Worm (Caenorhabditis elegans): Measurements from ENCODE around the gene C02E7.10.

C02E7.10 gene

DNA sequence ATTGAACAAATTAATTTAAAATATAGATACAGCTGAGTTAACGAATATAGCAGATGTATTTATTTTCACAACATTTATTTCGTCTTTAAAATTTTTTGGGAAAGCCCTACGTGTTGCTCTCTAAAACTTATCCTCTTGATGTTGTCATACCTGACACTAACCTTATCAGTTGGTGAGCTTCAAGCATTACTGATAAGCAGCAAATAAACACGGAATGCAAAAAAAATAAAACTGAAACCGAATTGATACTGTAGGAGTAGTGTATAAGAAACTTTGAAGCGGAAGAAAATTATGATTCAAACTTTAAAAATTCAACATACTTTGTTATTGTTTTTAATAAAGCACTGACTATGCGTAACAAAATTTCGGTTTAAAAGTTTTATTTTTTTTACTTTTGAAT is 2.3 kb upstream of the C02E7.10 start:
- TF ChIP-seq nhr-2 (tag; optimal IDR thresholded peaks at IDR 0.05) (no peak), unc-39 (tag; optimal IDR thresholded peaks at IDR 0.05) (no peak), nhr-28 (tag; optimal IDR thresholded peaks at IDR 0.05) (no peak), pha-4 (tag; optimal IDR thresholded peaks at IDR 0.05) (no peak), snpc-4 (tag; optimal IDR thresholded peaks at IDR 0.05) (no peak), lin-13 (tag; optimal IDR thresholded peaks at IDR 0.05) (no peak), ham-2 (GFP tag; optimal IDR thresholded peaks at IDR 0.05) (no peak), mls-2 (tag; optimal IDR thresholded peaks at IDR 0.05) (no peak), zip-8 (tag; optimal IDR thresholded peaks at IDR 0.05) (no peak), lin-32 (GFP tag; optimal IDR thresholded peaks at IDR 0.05) (no peak)

DNA sequence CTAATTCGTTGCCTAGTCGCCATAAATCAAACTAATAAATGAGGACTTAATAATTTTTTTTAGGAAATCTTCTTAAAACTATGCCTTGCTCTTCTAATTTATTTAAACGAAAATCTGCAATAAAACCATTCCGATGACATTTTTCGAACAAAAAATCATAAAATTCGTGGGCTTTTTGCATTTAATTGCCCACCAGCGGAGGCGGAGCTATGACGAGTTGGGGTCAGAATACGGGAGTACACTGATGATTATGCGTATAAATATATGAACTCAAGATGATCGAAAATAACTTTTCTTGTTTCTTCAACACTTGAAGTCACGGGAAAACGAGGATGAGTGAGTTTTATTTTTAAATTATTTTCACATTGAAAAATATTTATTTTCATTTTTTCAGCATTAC is 1.6 kb upstream of the C02E7.10 start, which contains the start of gene catp-2:
Gene catp-2, plus strand, starts transcription at position 301 of the 400 bp plus-strand sequence.
- TF ChIP-seq drap-1 (GFP tag; optimal IDR thresholded peaks at IDR 0.05) (no peak), zip-8 (tag; optimal IDR thresholded peaks at IDR 0.05) (no peak), blmp-1 (tag; optimal IDR thresholded peaks at IDR 0.05) (no peak), tbx-8 (GFP tag; optimal IDR thresholded peaks at IDR 0.05) (no peak)

ce11 chrV:4933268-4933667 is 423 bp upstream of the C02E7.10 start:
- no peak for TF ChIP-seq lin-13 (tag; optimal IDR thresholded peaks at IDR 0.05)
- TF ChIP-seq lin-32 (GFP tag; optimal IDR thresholded peaks at IDR 0.05) = no peak
- TF ChIP-seq mep-1 (tag; optimal IDR thresholded peaks at IDR 0.05) = no peak
- no peak for TF ChIP-seq pha-4 (tag; optimal IDR thresholded peaks at IDR 0.05)
- TF ChIP-seq unc-120 (tag; optimal IDR thresholded peaks at IDR 0.05; ENCODE audit: poor library complexity, severe bottlenecking) = no peak
- no peak for TF ChIP-seq lsy-2 (tag; optimal IDR thresholded peaks at IDR 0.05)
- no peak for TF ChIP-seq cnd-1 (tag; optimal IDR thresholded peaks at IDR 0.05)
- TF ChIP-seq flh-1 (GFP tag; optimal IDR thresholded peaks at IDR 0.05) = no peak
- no peak for TF ChIP-seq drap-1 (GFP tag; optimal IDR thresholded peaks at IDR 0.05)
- no peak for TF ChIP-seq snpc-4 (tag; optimal IDR thresholded peaks at IDR 0.05)
- TF ChIP-seq mls-2 (tag; optimal IDR thresholded peaks at IDR 0.05) = no peak
- no peak for TF ChIP-seq nhr-76 (tag; optimal IDR thresholded peaks at IDR 0.05)
- no peak for TF ChIP-seq zip-8 (tag; optimal IDR thresholded peaks at IDR 0.05)
- TF ChIP-seq ceh-83 (GFP tag; optimal IDR thresholded peaks at IDR 0.05) = no peak
- TF ChIP-seq ztf-11 (tag; optimal IDR thresholded peaks at IDR 0.05) = no peak
- TF ChIP-seq ham-2 (GFP tag; optimal IDR thresholded peaks at IDR 0.05) = no peak
- no peak for TF ChIP-seq nhr-237 (tag; optimal IDR thresholded peaks at IDR 0.05)
- TF ChIP-seq sptf-1 (tag; optimal IDR thresholded peaks at IDR 0.05) = no peak
- no peak for TF ChIP-seq mab-5 (tag; optimal IDR thresholded peaks at IDR 0.05)

ce11 chrV:4929842-4930241 is 3.0 kb downstream of the C02E7.10 start, which contains the start of gene str-205:
Gene str-205 (minus strand): TSS chrV:4929942.
- TF ChIP-seq nhr-237 (tag; optimal IDR thresholded peaks at IDR 0.05) (no peak), ces-1 (GFP tag; optimal IDR thresholded peaks at IDR 0.05) (no peak), mls-2 (tag; optimal IDR thresholded peaks at IDR 0.05) (no peak), ceh-83 (GFP tag; optimal IDR thresholded peaks at IDR 0.05) (no peak), snpc-4 (tag; optimal IDR thresholded peaks at IDR 0.05) (no peak), nhr-2 (tag; optimal IDR thresholded peaks at IDR 0.05) (no peak), ceh-43 (GFP tag; optimal IDR thresholded peaks at IDR 0.05) (no peak), unc-39 (tag; optimal IDR thresholded peaks at IDR 0.05) (no peak), sptf-1 (tag; optimal IDR thresholded peaks at IDR 0.05) (no peak), flh-1 (GFP tag; optimal IDR thresholded peaks at IDR 0.05) (no peak)

DNA sequence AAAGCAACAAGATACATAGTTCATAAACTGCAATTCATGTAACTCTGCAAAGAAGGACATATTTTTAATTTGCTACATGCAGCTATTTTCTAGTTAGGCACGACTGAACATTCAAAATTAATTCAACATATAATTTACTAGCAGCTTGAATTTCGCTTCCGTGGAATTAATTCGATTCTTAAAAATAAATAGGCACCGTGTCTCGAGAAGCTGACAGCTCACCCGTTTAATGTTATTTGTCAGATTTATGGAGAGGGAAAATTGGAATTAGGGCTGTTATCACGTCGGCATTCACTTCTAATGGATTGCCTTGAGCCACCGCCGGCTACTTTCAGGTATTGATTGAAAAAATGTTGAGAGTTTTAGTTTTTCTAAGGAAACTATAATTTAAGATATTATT is 6.5 kb downstream of the C02E7.10 start, which contains the start of gene srh-21:
Gene srh-21, plus strand, starts transcription at position 301 of the 400 bp plus-strand sequence.
- TF ChIP-seq nhr-12 (tag; optimal IDR thresholded peaks at IDR 0.05) (no peak), nhr-28 (tag; optimal IDR thresholded peaks at IDR 0.05) (no peak), unc-120 (tag; optimal IDR thresholded peaks at IDR 0.05; ENCODE audit: poor library complexity, severe bottlenecking) (no peak), zip-8 (tag; optimal IDR thresholded peaks at IDR 0.05) (no peak), lsy-2 (tag; optimal IDR thresholded peaks at IDR 0.05) (no peak), blmp-1 (tag; optimal IDR thresholded peaks at IDR 0.05) (no peak), M03D4.4 (tag; optimal IDR thresholded peaks at IDR 0.05) (no peak), mab-5 (tag; optimal IDR thresholded peaks at IDR 0.05) (no peak), nhr-76 (tag; optimal IDR thresholded peaks at IDR 0.05) (no peak), lin-32 (GFP tag; optimal IDR thresholded peaks at IDR 0.05) (no peak), mep-1 (tag; optimal IDR thresholded peaks at IDR 0.05) (no peak), bed-3 (GFP tag; optimal IDR thresholded peaks at IDR 0.05) (no peak), ceh-43 (GFP tag; optimal IDR thresholded peaks at IDR 0.05) (no peak), ham-2 (GFP tag; optimal IDR thresholded peaks at IDR 0.05) (no peak)

DNA sequence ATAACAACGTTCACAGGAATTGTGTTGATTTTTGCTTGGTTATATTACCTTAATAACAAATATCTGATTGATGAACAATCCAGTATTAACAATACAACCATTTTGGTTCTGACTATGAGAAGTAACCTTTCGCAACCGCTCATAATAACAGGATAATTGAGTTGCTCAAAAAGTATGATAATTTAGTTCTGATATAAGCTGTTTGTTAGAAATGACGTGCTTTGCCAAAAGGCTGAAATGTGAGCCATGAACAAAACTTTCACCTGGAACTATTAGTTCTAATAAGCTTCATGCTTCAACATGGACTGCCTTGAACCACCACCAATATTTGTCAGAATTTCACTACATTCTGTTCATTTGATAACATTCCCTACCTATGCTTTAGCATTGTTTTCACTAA is 8.2 kb downstream of the C02E7.10 start, which contains the start of gene srh-20:
Gene srh-20, plus strand, starts transcription at position 301 of the 400 bp plus-strand sequence.
- TF ChIP-seq nhr-237 (tag; optimal IDR thresholded peaks at IDR 0.05) (no peak), sptf-1 (tag; optimal IDR thresholded peaks at IDR 0.05) (no peak), sem-2 (GFP tag; optimal IDR thresholded peaks at IDR 0.05) (no peak), lin-32 (GFP tag; optimal IDR thresholded peaks at IDR 0.05) (no peak), pha-4 (tag; optimal IDR thresholded peaks at IDR 0.05) (no peak), elt-3 (tag; optimal IDR thresholded peaks at IDR 0.05) (no peak)
